Worm (Caenorhabditis elegans): Measurements from ENCODE around the gene clec-198.

- TF ChIP-seq snpc-4 (tag; optimal IDR thresholded peaks at IDR 0.05) (no peak), ama-1 (optimal IDR thresholded peaks at IDR 0.05) (no peak), nhr-11 (tag; optimal IDR thresholded peaks at IDR 0.05) (no peak), mdl-1 (tag; optimal IDR thresholded peaks at IDR 0.05) (no peak)
Measured at ce11 chrIV:17332261-17332660, 14.7 kb upstream of the clec-198 start, which contains the start of gene C49C3.7.
